Worm (Caenorhabditis elegans) whole organism, L2 larva: ENCODE data around the gene aqp-3.

Experiments
- lin-39 ChIP-seq: fragments of 150-350 bp; optimal IDR thresholded peaks from 2 replicates; lab custom pipeline; 2014; ENCODE audit warnings: missing biosample characterization, missing genetic modification reagents, missing genetic modification characterization
- nhr-77 ChIP-seq: fragments of 150-350 bp; optimal IDR thresholded peaks from 2 replicates; lab custom pipeline; 2014; ENCODE audit warnings: missing biosample characterization, missing genetic modification characterization

DNA sequence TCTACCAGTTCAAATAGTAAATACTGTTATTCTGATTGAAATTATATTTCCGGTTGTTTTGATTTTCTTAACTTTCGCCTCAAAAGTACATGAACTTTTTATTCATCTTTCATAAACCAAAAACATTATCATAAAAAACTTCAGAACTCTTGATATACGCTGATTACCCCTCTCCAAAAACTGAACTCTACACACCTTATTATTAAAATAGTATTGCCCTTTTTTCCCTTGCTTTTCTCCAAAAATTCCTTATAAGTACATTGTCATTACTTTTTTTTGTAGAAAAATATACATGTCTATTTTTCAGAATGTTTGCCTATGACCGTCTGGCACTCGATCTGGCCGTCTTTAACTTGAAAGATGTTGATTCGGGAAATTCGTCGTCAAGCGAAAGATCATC is 15.5 kb upstream of the aqp-3 start, which contains the start of gene Y43E12A.2:
- TF ChIP-seq nhr-77 (tag; lab: Kevin White, UChicago) (no peak), lin-39 (tag; lab: Kevin White, UChicago) (no peak)
